Fruit fly (Drosophila melanogaster) whole organism, embryonic: ENCODE data around the gene CG17784.
A peak's percentile ranks its signal among the peaks of the same experiment; 100 is the strongest.

Source experiments
- Awh ChIP-seq: fragments of 200-800 bp; sonication (Bioruptor generic); IDR thresholded peaks from 2 replicates; pipeline ENCODE4, ENCODE4 v1.3.6; 2022; ENCODE audit warnings: missing biosample characterization, missing genetic modification characterization
- B-H1 ChIP-seq: fragments of 200-800 bp; sonication (Bioruptor generic); IDR thresholded peaks from 3 replicates; pipeline ENCODE4 v1.3.6; 2022; ENCODE audit warnings: missing biosample characterization, missing genetic modification characterization
- Blimp-1 ChIP-seq: fragments of 200-800 bp; sonication (Bioruptor generic); optimal IDR thresholded peaks from 3 replicates; lab custom pipeline; 2018; ENCODE audit warnings: missing biosample characterization, missing genetic modification characterization, mild to moderate bottlenecking, moderate library complexity, missing genetic modification reagents
- CG12104 ChIP-seq: fragments of 200-800 bp; sonication (Bioruptor generic); optimal IDR thresholded peaks from 3 replicates; lab custom pipeline; 2016; ENCODE audit warnings: missing biosample characterization, missing genetic modification characterization
- CG12942 ChIP-seq: fragments of 200-800 bp; sonication (Bioruptor generic); optimal IDR thresholded peaks from 3 replicates; lab custom pipeline; 2016; ENCODE audit warnings: missing biosample characterization, missing genetic modification characterization
- CG13424 ChIP-seq: fragments of 200-800 bp; sonication (Bioruptor generic); optimal IDR thresholded peaks from 2 replicates; lab custom pipeline; 2019; ENCODE audit warnings: missing biosample characterization, mild to moderate bottlenecking, missing genetic modification characterization, moderate library complexity
- CG1603 ChIP-seq: fragments of 200-800 bp; sonication (Bioruptor generic); optimal IDR thresholded peaks from 2 replicates; lab custom pipeline; 2019; ENCODE audit warnings: missing biosample characterization, mild to moderate bottlenecking, missing genetic modification characterization, moderate library complexity
- CG17612 ChIP-seq: fragments of 200-800 bp; sonication (Bioruptor generic); IDR thresholded peaks from 2 replicates; pipeline ENCODE4 v1.3.6; 2022; ENCODE audit warnings: missing biosample characterization, missing genetic modification characterization
- CG2889 ChIP-seq: fragments of 200-800 bp; sonication (Bioruptor generic); IDR thresholded peaks from 3 replicates; pipeline ENCODE4 v1.3.6; 2022; ENCODE audit warnings: missing biosample characterization, missing genetic modification characterization
- CG30431 ChIP-seq: fragments of 200-800 bp; sonication (Bioruptor generic); optimal IDR thresholded peaks from 2 replicates; lab custom pipeline; 2017; ENCODE audit warnings: missing biosample characterization, missing genetic modification characterization
- CG31224 ChIP-seq: fragments of 200-800 bp; sonication (Bioruptor generic); IDR thresholded peaks from 2 replicates; pipeline ENCODE4 v1.3.6; 2022; ENCODE audit warnings: missing biosample characterization, missing genetic modification characterization
- CG32767 ChIP-seq: fragments of 200-800 bp; sonication (Bioruptor generic); IDR thresholded peaks from 2 replicates; pipeline ENCODE4 v1.3.6; 2022; ENCODE audit warnings: missing biosample characterization, missing genetic modification characterization
- CG34422 ChIP-seq: fragments of 200-800 bp; sonication (Bioruptor generic); IDR thresholded peaks from 3 replicates; pipeline ENCODE4 v1.3.6; 2022; ENCODE audit warnings: missing biosample characterization, missing genetic modification characterization
- CG4360 ChIP-seq: fragments of 200-800 bp; sonication (Bioruptor generic); IDR thresholded peaks from 2 replicates; pipeline ENCODE4 v1.3.6; 2022; ENCODE audit warnings: missing biosample characterization, missing genetic modification characterization
- CG4424 ChIP-seq: fragments of 200-800 bp; sonication (Bioruptor generic); optimal IDR thresholded peaks from 3 replicates; lab custom pipeline; 2016; ENCODE audit warnings: missing biosample characterization, missing genetic modification characterization
- CG4707 ChIP-seq: fragments of 200-800 bp; sonication (Bioruptor generic); optimal IDR thresholded peaks from 2 replicates; lab custom pipeline; 2018; ENCODE audit warnings: missing biosample characterization, mild to moderate bottlenecking, missing genetic modification characterization, moderate library complexity
- CG4730 ChIP-seq: fragments of 200-800 bp; sonication (Bioruptor generic); IDR thresholded peaks from 2 replicates; pipeline ENCODE4 v1.3.6; 2022; ENCODE audit warnings: missing biosample characterization, missing genetic modification characterization
- CG5953 ChIP-seq: fragments of 200-800 bp; sonication (Bioruptor generic); IDR thresholded peaks from 2 replicates; pipeline ENCODE4 v1.3.6; 2022; ENCODE audit warnings: missing biosample characterization, missing genetic modification characterization
- CG6854 ChIP-seq: fragments of 200-800 bp; sonication (Bioruptor generic); optimal IDR thresholded peaks from 3 replicates; lab custom pipeline; 2017; ENCODE audit warnings: missing biosample characterization, mild to moderate bottlenecking, missing genetic modification characterization
- CG8944 ChIP-seq: fragments of 200-800 bp; sonication (Bioruptor generic); optimal IDR thresholded peaks from 3 replicates; lab custom pipeline; 2016; ENCODE audit warnings: missing biosample characterization, missing genetic modification characterization
- Dbx ChIP-seq: fragments of 200-800 bp; sonication (Bioruptor generic); IDR thresholded peaks from 3 replicates; pipeline ENCODE4 v1.3.6; 2022; ENCODE audit warnings: missing biosample characterization, missing genetic modification characterization
- Dp ChIP-seq: fragments of 200-800 bp; sonication (Bioruptor generic); optimal IDR thresholded peaks from 2 replicates; lab custom pipeline; 2018; ENCODE audit warnings: missing biosample characterization, mild to moderate bottlenecking, missing genetic modification characterization, moderate library complexity
- Drgx ChIP-seq: fragments of 200-800 bp; sonication (Bioruptor generic); IDR thresholded peaks from 2 replicates; pipeline ENCODE4 v1.3.6; 2022; ENCODE audit warnings: missing biosample characterization, missing genetic modification characterization
- Ets65A ChIP-seq: fragments of 200-800 bp; sonication (Bioruptor generic); peaks from one replicate; lab custom pipeline; 2016; ENCODE audit warnings: missing biosample characterization, missing genetic modification characterization
- HHEX ChIP-seq: fragments of 200-800 bp; sonication (Bioruptor generic); optimal IDR thresholded peaks from 3 replicates; lab custom pipeline; 2017; ENCODE audit warnings: missing biosample characterization, mild to moderate bottlenecking, missing genetic modification characterization, missing genetic modification reagents
- HmgZ ChIP-seq: fragments of 200-800 bp; sonication (Bioruptor generic); optimal IDR thresholded peaks from 2 replicates; lab custom pipeline; 2018; ENCODE audit warnings: missing biosample characterization, mild to moderate bottlenecking, missing genetic modification characterization
- Myb ChIP-seq: fragments of 200-800 bp; sonication (Bioruptor generic); optimal IDR thresholded peaks from 2 replicates; lab custom pipeline; 2016; ENCODE audit warnings: missing biosample characterization, missing genetic modification characterization
- NC2β ChIP-seq: fragments of 200-800 bp; sonication (Bioruptor generic); optimal IDR thresholded peaks from 2 replicates; lab custom pipeline; 2016; ENCODE audit warnings: missing biosample characterization, missing genetic modification characterization
- Nf-YA ChIP-seq: fragments of 200-800 bp; sonication (Bioruptor generic); IDR thresholded peaks from 2 replicates; pipeline ENCODE4 v1.3.6; 2022; ENCODE audit warnings: missing biosample characterization, missing genetic modification characterization
- Scr ChIP-seq: fragments of 200-800 bp; sonication (Bioruptor generic); IDR thresholded peaks from 2 replicates; pipeline ENCODE4 v1.3.6; 2022; ENCODE audit warnings: missing biosample characterization, missing genetic modification characterization; ENCODE audit not compliant: partially characterized antibody
- Sin3A ChIP-seq: fragments of >200 bp; optimal IDR thresholded peaks from 2 replicates; lab custom pipeline; 2018
- Stat92E ChIP-seq, 3 experiments: fragments of >200 bp in 2 of 3; fragments of 200-800 bp in 1 of 3; sonication (Bioruptor generic) in 1 of 3; optimal IDR thresholded peaks; 2 replicates each; lab custom pipeline; 2017 to 2019; ENCODE audit warnings: missing biosample characterization in 3 of 3, missing genetic modification characterization in 3 of 3, mild to moderate bottlenecking in 1 of 3, moderate library complexity in 1 of 3
- Tbp ChIP-seq: fragments of >200 bp; optimal IDR thresholded peaks from 2 replicates; lab custom pipeline; 2018; ENCODE audit warnings: missing biosample characterization, missing genetic modification characterization
- ato ChIP-seq: fragments of 200-800 bp; sonication (Bioruptor generic); IDR thresholded peaks from 2 replicates; pipeline ENCODE4 v1.3.6; 2022; ENCODE audit warnings: missing biosample characterization, missing genetic modification characterization; ENCODE audit not compliant: partially characterized antibody
- az2 ChIP-seq: fragments of 200-800 bp; sonication (Bioruptor generic); optimal IDR thresholded peaks from 3 replicates; lab custom pipeline; 2016; ENCODE audit warnings: missing biosample characterization, missing genetic modification characterization
- bowl ChIP-seq: fragments of 200-800 bp; sonication (Bioruptor generic); IDR thresholded peaks from 2 replicates; pipeline ENCODE4 v1.3.6; 2022; ENCODE audit warnings: missing biosample characterization, missing genetic modification characterization
- caup ChIP-seq: fragments of 200-800 bp; sonication (Bioruptor generic); optimal IDR thresholded peaks from 3 replicates; lab custom pipeline; 2017; ENCODE audit warnings: missing biosample characterization, mild to moderate bottlenecking, missing genetic modification characterization, moderate library complexity; ENCODE audit not compliant: severe bottlenecking
- cg ChIP-seq: fragments of 200-800 bp; sonication (Bioruptor generic); optimal IDR thresholded peaks from 3 replicates; lab custom pipeline; 2019; ENCODE audit warnings: missing biosample characterization, mild to moderate bottlenecking, missing genetic modification characterization, moderate library complexity
- ci ChIP-seq: fragments of 200-800 bp; sonication (Bioruptor generic); IDR thresholded peaks from 3 replicates; pipeline ENCODE4 v1.3.6; 2022; ENCODE audit warnings: missing biosample characterization, missing genetic modification characterization
- crol ChIP-seq: fragments of 200-800 bp; sonication (Bioruptor generic); IDR thresholded peaks from 2 replicates; pipeline ENCODE4 v1.3.6; 2022; ENCODE audit warnings: missing biosample characterization, missing genetic modification characterization
- emc ChIP-seq: fragments of 200-800 bp; sonication (Bioruptor generic); optimal IDR thresholded peaks from 2 replicates; lab custom pipeline; 2016; ENCODE audit warnings: missing biosample characterization, missing genetic modification characterization
- grn ChIP-seq: fragments of 200-800 bp; sonication (Bioruptor generic); optimal IDR thresholded peaks from 3 replicates; lab custom pipeline; 2017; ENCODE audit warnings: missing biosample characterization, missing genetic modification characterization
- kni ChIP-seq: fragments of 200-800 bp; sonication (Bioruptor generic); optimal IDR thresholded peaks from 3 replicates; lab custom pipeline; 2017; ENCODE audit warnings: mild to moderate bottlenecking, missing biosample characterization, missing genetic modification reagents, missing genetic modification characterization
- odd ChIP-seq: fragments of 200-800 bp; sonication (Bioruptor generic); optimal IDR thresholded peaks from 2 replicates; lab custom pipeline; 2017; ENCODE audit warnings: missing biosample characterization, mild to moderate bottlenecking, missing genetic modification characterization
- p53 ChIP-seq: fragments of 200-800 bp; sonication (Bioruptor generic); optimal IDR thresholded peaks from 2 replicates; lab custom pipeline; 2016; ENCODE audit warnings: missing biosample characterization, missing genetic modification characterization
- peb ChIP-seq: fragments of 200-800 bp; sonication (Bioruptor generic); IDR thresholded peaks from 2 replicates; pipeline ENCODE4 v1.3.6; 2022; ENCODE audit warnings: missing biosample characterization, missing genetic modification characterization
- pros ChIP-seq: fragments of 200-800 bp; sonication (Bioruptor generic); optimal IDR thresholded peaks from 3 replicates; lab custom pipeline; 2019; ENCODE audit warnings: missing biosample characterization, mild to moderate bottlenecking, missing genetic modification characterization, moderate library complexity
- pum ChIP-seq: fragments of 200-800 bp; sonication (Bioruptor generic); optimal IDR thresholded peaks from 2 replicates; lab custom pipeline; 2016; ENCODE audit warnings: missing biosample characterization, missing genetic modification characterization
- ro ChIP-seq: fragments of 200-800 bp; sonication (Bioruptor generic); IDR thresholded peaks from 2 replicates; pipeline ENCODE4 v1.3.6; 2022; ENCODE audit warnings: missing biosample characterization, missing genetic modification characterization
- stwl ChIP-seq: fragments of 200-800 bp; sonication (Bioruptor generic); optimal IDR thresholded peaks from 3 replicates; lab custom pipeline; 2018; ENCODE audit warnings: missing biosample characterization, mild to moderate bottlenecking, missing genetic modification characterization, moderate library complexity
- sug ChIP-seq: fragments of 200-800 bp; optimal IDR thresholded peaks from 2 replicates; lab custom pipeline; 2019; ENCODE audit warnings: missing biosample characterization, mild to moderate bottlenecking, missing genetic modification characterization, moderate library complexity
- tap ChIP-seq: fragments of 200-800 bp; optimal IDR thresholded peaks from 3 replicates; lab custom pipeline; 2019; ENCODE audit warnings: missing biosample characterization, mild to moderate bottlenecking, missing genetic modification characterization, moderate library complexity
- tx ChIP-seq: fragments of 200-800 bp; sonication (Bioruptor generic); optimal IDR thresholded peaks from 2 replicates; lab custom pipeline; 2016; ENCODE audit warnings: missing biosample characterization, missing genetic modification characterization

The CG17784 gene

dm6 chr3R:24320342-24320711 lies 44.5 kb downstream of the CG17784 start (continued):
- TF ChIP-seq Scr (GFP tag; lab: Robert Waterston, UW) (peak; percentile 68), stwl (tag; lab: Kevin White, UChicago) (no peak), Ets65A (GFP tag; lab: Kevin White, UChicago) (no peak), cg (GFP tag; lab: Kevin White, UChicago) (peak; percentile 97), CG6854 (GFP tag; lab: Kevin White, UChicago) (no peak), CG30431 (no peak), CG4730 (no peak), kni (no peak), CG32767 (0 out of 2 replicates have a peak, but pooled peaks have one; percentile 24), Drgx (GFP tag; lab: Robert Waterston, UW) (no peak), HHEX (GFP tag; lab: Kevin White, UChicago) (no peak), CG12942 (GFP tag; lab: Kevin White, UChicago) (no peak), ro (no peak), az2 (GFP tag; lab: Kevin White, UChicago) (no peak), Blimp-1 (GFP tag; lab: Kevin White, UChicago) (no peak), CG31224 (GFP tag; lab: Robert Waterston, UW) (no peak), caup (GFP tag; lab: Kevin White, UChicago) (no peak), pros (GFP tag; lab: Kevin White, UChicago) (peak; percentile 30), CG2889 (no peak), Sin3A (lab: Kevin White, UChicago) (no peak), sug (no peak), tap (tag; lab: Kevin White, UChicago) (no peak), CG4707 (no peak), CG34422 (no peak), Myb (peak; percentile 99), p53 (GFP tag; lab: Kevin White, UChicago) (no peak), ci (GFP tag; lab: Robert Waterston, UW) (no peak), CG12104 (GFP tag; lab: Kevin White, UChicago) (no peak), HmgZ (tag; lab: Kevin White, UChicago) (peak; percentile 25), pum (GFP tag; lab: Kevin White, UChicago) (no peak), crol (no peak), B-H1 (GFP tag; lab: Robert Waterston, UW) (no peak), Awh (no peak), NC2β (GFP tag; lab: Kevin White, UChicago) (no peak), odd (GFP tag; lab: Kevin White, UChicago) (no peak), Stat92E (GFP tag; optimal IDR thresholded peaks at IDR 0.05; lab: Kevin White, UChicago) (no peak), CG17612 (GFP tag; lab: Robert Waterston, UW) (no peak), bowl (GFP tag; lab: Robert Waterston, UW) (no peak), CG8944 (no peak), grn (GFP tag; lab: Kevin White, UChicago) (no peak), CG5953 (no peak), Tbp (GFP tag; lab: Kevin White, UChicago) (no peak), CG4360 (GFP tag; lab: Robert Waterston, UW) (no peak), tx (GFP tag; lab: Kevin White, UChicago) (no peak), ato (peak; percentile 68), CG13424 (tag; lab: Kevin White, UChicago) (no peak), emc (no peak), peb (no peak), Dp (GFP tag; lab: Kevin White, UChicago) (peak; percentile 76), CG4424 (GFP tag; lab: Kevin White, UChicago) (no peak), Dbx (no peak), Nf-YA (no peak), CG1603 (tag; lab: Kevin White, UChicago) (no peak)
